Worm (Caenorhabditis elegans): Measurements from ENCODE around the gene nspc-16.
A peak's percentile ranks its signal among the peaks of the same experiment; 100 is the strongest.

Gene nspc-16

DNA sequence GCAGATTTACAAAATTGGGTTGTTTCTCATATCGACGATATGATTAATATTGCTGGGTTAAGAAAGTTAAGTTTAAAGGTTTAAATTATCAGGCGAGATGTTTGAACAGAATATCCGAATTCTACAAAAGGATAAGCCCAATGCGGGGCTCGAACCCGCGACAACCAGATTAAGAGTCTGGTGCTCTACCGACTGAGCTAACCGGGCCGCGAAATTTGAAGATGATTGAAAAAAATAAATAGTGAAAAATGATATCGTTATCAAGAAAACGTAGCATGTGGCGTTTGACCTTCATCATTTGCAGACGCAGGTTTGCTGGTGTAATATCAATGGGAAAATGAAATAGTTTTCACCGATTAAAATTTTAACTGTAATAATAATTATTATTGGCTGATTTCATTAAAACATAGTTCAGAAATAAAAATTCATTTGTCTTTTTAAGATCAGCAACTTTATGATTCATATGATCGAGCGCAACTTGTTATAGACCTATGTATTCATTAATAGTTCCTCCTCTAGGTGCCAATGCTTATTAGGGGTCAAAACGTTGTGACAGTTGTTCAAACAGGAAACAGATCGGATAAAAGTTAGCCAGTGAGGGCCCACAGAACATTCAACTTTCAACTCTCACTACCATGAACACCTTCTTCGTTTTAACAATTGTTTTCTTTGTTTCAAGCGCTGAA, 44.5 kb upstream of the nspc-16 start, which contains the start of gene M163.11 (continued):
- TF ChIP-seq lsy-27 (tag; optimal IDR thresholded peaks at IDR 0.05; ENCODE audit: borderline replicate concordance, insufficient read depth) (peak; percentile 56), B0035.1 (tag; optimal IDR thresholded peaks at IDR 0.05) (peak; percentile 43), F33H1.4 (GFP tag; IDR thresholded peaks at IDR 0.05) (no peak), Y53G8AR.9 (GFP tag; conservative IDR thresholded peaks at IDR 0.05) (no peak), athp-1 (tag; optimal IDR thresholded peaks at IDR 0.05) (peak; percentile 21), xnd-1 (tag; optimal IDR thresholded peaks at IDR 0.05) (no peak), T07F8.4 (tag; optimal IDR thresholded peaks at IDR 0.05) (peak; percentile 58), B0261.1 (tag; optimal IDR thresholded peaks at IDR 0.05) (peak; percentile 82), egl-44 (GFP tag; IDR thresholded peaks at IDR 0.05) (0 out of 2 replicates have a peak, but pooled peaks have one; percentile 46), nhr-120 (GFP tag; IDR thresholded peaks at IDR 0.05) (no peak), nhr-179 (tag; optimal IDR thresholded peaks at IDR 0.05) (no peak), cebp-2 (GFP tag; IDR thresholded peaks at IDR 0.05) (0 out of 2 replicates have a peak, but pooled peaks have one; percentile 77), nhr-27 (tag; optimal IDR thresholded peaks at IDR 0.05) (peak; percentile 44), ztf-26 (tag; optimal IDR thresholded peaks at IDR 0.05) (peak; percentile 15), ceh-58 (GFP tag; IDR thresholded peaks at IDR 0.05) (no peak), T26A5.8 (tag; optimal IDR thresholded peaks at IDR 0.05) (no peak), tlf-1 (GFP tag; optimal IDR thresholded peaks at IDR 0.05) (peak; percentile 15), lin-54 (GFP tag; optimal IDR thresholded peaks at IDR 0.05) (peak; percentile 46), unc-62 (GFP tag; optimal IDR thresholded peaks at IDR 0.05) (no peak), hlh-26 (GFP tag; conservative IDR thresholded peaks at IDR 0.05) (no peak), F49E8.2 (tag; optimal IDR thresholded peaks at IDR 0.05; ENCODE audit: insufficient read depth) (peak; percentile 40), hmg-20 (GFP tag; IDR thresholded peaks at IDR 0.05) (peak; percentile 67; the same call in 1 of the 2 replicates), egl-18 (GFP tag; IDR thresholded peaks at IDR 0.05) (no peak), madf-6 (GFP tag; IDR thresholded peaks at IDR 0.05) (peak; percentile 44; the same call in 1 of the 2 replicates), nhr-90 (tag; optimal IDR thresholded peaks at IDR 0.05) (peak; percentile 86), hlh-12 (tag; optimal IDR thresholded peaks at IDR 0.05) (peak; percentile 44), madf-8 (GFP tag; conservative IDR thresholded peaks at IDR 0.05) (no peak), zim-3 (tag; optimal IDR thresholded peaks at IDR 0.05) (peak; percentile 57), attf-5 (GFP tag; optimal IDR thresholded peaks at IDR 0.05) (peak; percentile 7), unc-130 (GFP tag; optimal IDR thresholded peaks at IDR 0.05) (no peak), ztf-22 (GFP tag; optimal IDR thresholded peaks at IDR 0.05) (no peak), chd-7 (tag; optimal IDR thresholded peaks at IDR 0.05) (peak; percentile 61), C06A6.2 (GFP tag; conservative IDR thresholded peaks at IDR 0.05) (no peak), sea-2 (GFP tag; IDR thresholded peaks at IDR 0.05) (no peak), cebp-1 (GFP tag; IDR thresholded peaks at IDR 0.05) (0 out of 2 replicates have a peak, but pooled peaks have one; percentile 22), cebp-1 (tag; optimal IDR thresholded peaks at IDR 0.05) (peak; percentile 17), K12H6.12 (tag; optimal IDR thresholded peaks at IDR 0.05) (no peak), Y53F4B.3 (GFP tag; IDR thresholded peaks at IDR 0.05) (no peak), tbp1 (GFP tag; optimal IDR thresholded peaks at IDR 0.05) (peak; percentile 91), snpc-4 (GFP tag; optimal IDR thresholded peaks at IDR 0.05) (peak; percentile 57), snpc-4 (tag; optimal IDR thresholded peaks at IDR 0.05) (peak; percentile 8 to 78 (median 44)), rcor-1 (GFP tag; IDR thresholded peaks at IDR 0.05) (peak; percentile 66), F57C9.4 (tag; optimal IDR thresholded peaks at IDR 0.05) (no peak), him-1 (tag; optimal IDR thresholded peaks at IDR 0.05) (peak; percentile 14), efl-1 (GFP tag; optimal IDR thresholded peaks at IDR 0.05) (no peak), attf-3 (GFP tag; conservative IDR thresholded peaks at IDR 0.05) (0 out of 2 replicates have a peak, but pooled peaks have one; percentile 17), hsf-1 (GFP tag; IDR thresholded peaks at IDR 0.05) (no peak), Y79H2A.3 (GFP tag; conservative IDR thresholded peaks at IDR 0.05) (no peak)

All from whole organism, young adult.